Worm (Caenorhabditis elegans) whole organism, young adult: ENCODE data around the gene nspc-10.

Source experiments
- B0019.2 ChIP-seq: fragments of 200-800 bp; sonication (Bioruptor generic); conservative IDR thresholded peaks from 2 replicates; pipeline ENCODE4 v1.3.6; 2022; ENCODE audit warnings: missing genetic modification reagents, missing genetic modification characterization, missing compliant biosample characterization
- cebp-2 ChIP-seq: fragments of 200-800 bp; sonication (Bioruptor generic); IDR thresholded peaks from 2 replicates; pipeline ENCODE4 v1.3.6; 2022; ENCODE audit warnings: missing genetic modification characterization, missing compliant biosample characterization
- ekl-4 ChIP-seq: fragments of 200-800 bp; sonication (Bioruptor generic); IDR thresholded peaks from 2 replicates; pipeline ENCODE4 v1.3.6; 2022; ENCODE audit warnings: missing genetic modification reagents, missing genetic modification characterization, missing compliant biosample characterization
- him-1 ChIP-seq: sonication (generic microtip); optimal IDR thresholded peaks from 2 replicates; lab custom pipeline; 2016; ENCODE audit warnings: missing genotype, missing genetic modification reagents, missing genetic modification characterization, missing compliant biosample characterization
- madf-6 ChIP-seq: fragments of 200-800 bp; sonication (Bioruptor generic); IDR thresholded peaks from 2 replicates; pipeline ENCODE4 v1.3.6; 2022; ENCODE audit warnings: missing genetic modification reagents, missing genetic modification characterization, missing compliant biosample characterization

DNA sequence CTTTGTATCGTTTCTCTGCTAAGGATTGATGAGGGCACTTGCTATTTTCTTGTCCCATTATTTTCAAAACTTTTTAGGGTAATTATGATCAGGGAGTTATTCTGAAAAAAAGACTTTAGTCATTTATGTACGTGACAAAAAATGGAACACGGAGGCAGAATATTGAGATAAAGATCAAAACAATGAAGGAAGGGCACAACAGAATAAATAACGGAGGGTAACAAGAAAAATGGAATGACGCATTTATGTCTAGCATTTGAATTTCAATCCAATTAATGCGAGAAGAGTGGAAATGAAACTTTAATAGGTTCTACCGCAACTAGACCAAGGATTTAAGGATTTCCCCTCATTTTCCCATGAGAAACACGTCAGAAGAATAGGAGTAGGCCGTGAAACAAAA lies 34.9 kb downstream of the nspc-10 start, which contains the start of gene glb-13:
- TF ChIP-seq B0019.2: no peak
- TF ChIP-seq ekl-4: no peak
- TF ChIP-seq madf-6: no peak
- no peak for TF ChIP-seq him-1 (tag; lab: Kevin White, UChicago)
- no peak for TF ChIP-seq cebp-2 (GFP tag; lab: Robert Waterston, UW)
